Fruit fly (Drosophila melanogaster) whole organism, embryonic: ENCODE data around the gene CG43163.

Experiments used
- Bgb ChIP-seq: fragments of 200-800 bp; sonication (Bioruptor generic); IDR thresholded peaks from 2 replicates; pipeline ENCODE4 v1.3.6; 2022; ENCODE audit warnings: missing biosample characterization, missing genetic modification characterization; ENCODE audit not compliant: partially characterized antibody
- C15 ChIP-seq: fragments of 200-800 bp; sonication (Bioruptor generic); IDR thresholded peaks from 3 replicates; pipeline ENCODE4 v1.3.6; 2022; ENCODE audit warnings: missing biosample characterization, missing genetic modification characterization
- CG10267 ChIP-seq: fragments of 200-800 bp; sonication (Bioruptor generic); optimal IDR thresholded peaks from 2 replicates; lab custom pipeline; 2018; ENCODE audit warnings: missing biosample characterization, mild to moderate bottlenecking, missing genetic modification characterization, moderate library complexity
- CG11504 ChIP-seq: fragments of 200-800 bp; sonication (Bioruptor generic); optimal IDR thresholded peaks from 3 replicates; lab custom pipeline; 2019; ENCODE audit warnings: missing biosample characterization, mild to moderate bottlenecking, missing genetic modification characterization, moderate library complexity
- CG12659 ChIP-seq: fragments of 200-800 bp; sonication (Bioruptor generic); optimal IDR thresholded peaks from 3 replicates; lab custom pipeline; 2017; ENCODE audit warnings: mild to moderate bottlenecking, missing biosample characterization, missing genetic modification reagents, missing genetic modification characterization
- CG17385 ChIP-seq: fragments of 200-800 bp; sonication (Bioruptor generic); optimal IDR thresholded peaks from 3 replicates; lab custom pipeline; 2018; ENCODE audit warnings: missing biosample characterization, mild to moderate bottlenecking, missing genetic modification characterization
- CG17829 ChIP-seq: fragments of 200-800 bp; optimal IDR thresholded peaks from 2 replicates; lab custom pipeline; 2019; ENCODE audit warnings: missing biosample characterization, mild to moderate bottlenecking, missing genetic modification characterization, moderate library complexity
- CG18011 ChIP-seq: fragments of 200-800 bp; sonication (Bioruptor generic); optimal IDR thresholded peaks from 2 replicates; lab custom pipeline; 2017; ENCODE audit warnings: missing biosample characterization, missing genetic modification characterization, mild to moderate bottlenecking, moderate library complexity, missing genotype
- CG18262 ChIP-seq: fragments of 200-800 bp; optimal IDR thresholded peaks from 3 replicates; lab custom pipeline; 2019; ENCODE audit warnings: missing biosample characterization, mild to moderate bottlenecking, missing genetic modification characterization, moderate library complexity
- CG18476 ChIP-seq: fragments of 200-800 bp; sonication (Bioruptor generic); optimal IDR thresholded peaks from 2 replicates; lab custom pipeline; 2016; ENCODE audit warnings: missing biosample characterization, mild to moderate bottlenecking, missing genetic modification characterization
- CG18764 ChIP-seq: fragments of 200-800 bp; sonication (Bioruptor generic); optimal IDR thresholded peaks from 3 replicates; lab custom pipeline; 2016; ENCODE audit warnings: missing biosample characterization, missing genetic modification characterization
- CG30020 ChIP-seq: fragments of 200-800 bp; optimal IDR thresholded peaks from 2 replicates; lab custom pipeline; 2019; ENCODE audit warnings: missing biosample characterization, mild to moderate bottlenecking, missing genetic modification characterization, moderate library complexity
- CG30403 ChIP-seq: fragments of 200-800 bp; sonication (Bioruptor generic); optimal IDR thresholded peaks from 3 replicates; lab custom pipeline; 2016; ENCODE audit warnings: missing biosample characterization, missing genetic modification characterization
- CG32532 ChIP-seq: fragments of 200-800 bp; sonication (Bioruptor generic); IDR thresholded peaks from 2 replicates; pipeline ENCODE4 v1.3.6; 2022; ENCODE audit warnings: missing biosample characterization, missing genetic modification characterization
- CG33213 ChIP-seq: fragments of 200-800 bp; sonication (Bioruptor generic); optimal IDR thresholded peaks from 3 replicates; lab custom pipeline; 2016; ENCODE audit warnings: missing biosample characterization, missing genetic modification characterization
- CG4424 ChIP-seq: fragments of 200-800 bp; sonication (Bioruptor generic); optimal IDR thresholded peaks from 3 replicates; lab custom pipeline; 2016; ENCODE audit warnings: missing biosample characterization, missing genetic modification characterization
- D ChIP-seq, 2 experiments: fragments of 200-800 bp in 1 of 2; fragments of >200 bp in 1 of 2; sonication (Bioruptor generic) in 1 of 2; optimal IDR thresholded peaks; 2 replicates in 1 of 2; 3 replicates in 1 of 2; lab custom pipeline; 2017; ENCODE audit warnings: mild to moderate bottlenecking in 1 of 2, missing biosample characterization in 1 of 2, missing genetic modification characterization in 1 of 2, missing genetic modification reagents in 1 of 2
- D19A ChIP-seq: fragments of 200-800 bp; optimal IDR thresholded peaks from 3 replicates; lab custom pipeline; 2019; ENCODE audit warnings: missing biosample characterization, mild to moderate bottlenecking, missing genetic modification characterization, moderate library complexity
- Dll ChIP-seq: fragments of 200-800 bp; sonication (Bioruptor generic); IDR thresholded peaks from 4 replicates; pipeline ENCODE4 v1.3.6; 2022; ENCODE audit warnings: missing biosample characterization, missing genetic modification characterization; ENCODE audit not compliant: partially characterized antibody
- Doc2 ChIP-seq: fragments of 200-800 bp; sonication (Bioruptor generic); IDR thresholded peaks from 2 replicates; pipeline ENCODE4 v1.3.6; 2022; ENCODE audit warnings: missing biosample characterization, missing genetic modification characterization
- Dref ChIP-seq: fragments of 200-800 bp; sonication (Bioruptor generic); IDR thresholded peaks from 2 replicates; pipeline ENCODE4 v1.3.6; 2022; ENCODE audit warnings: missing biosample characterization, missing genetic modification characterization
- Fer1 ChIP-seq: fragments of 200-800 bp; sonication (Bioruptor generic); optimal IDR thresholded peaks from 2 replicates; lab custom pipeline; 2017; ENCODE audit warnings: missing biosample characterization, mild to moderate bottlenecking, missing genetic modification characterization
- HLH4C ChIP-seq: fragments of 200-800 bp; sonication (Bioruptor generic); IDR thresholded peaks from 3 replicates; pipeline ENCODE4 v1.3.6; 2022; ENCODE audit warnings: missing biosample characterization, missing genetic modification characterization; ENCODE audit not compliant: partially characterized antibody
- Hr3 ChIP-seq: fragments of 200-800 bp; sonication (Bioruptor generic); optimal IDR thresholded peaks from 3 replicates; lab custom pipeline; 2016; ENCODE audit warnings: missing biosample characterization, missing genetic modification characterization
- Lpt ChIP-seq: fragments of >200 bp; optimal IDR thresholded peaks from 2 replicates; lab custom pipeline; 2018; ENCODE audit warnings: missing biosample characterization, missing genetic modification characterization
- MBD-R2 ChIP-seq: fragments of 200-800 bp; sonication (Bioruptor generic); IDR thresholded peaks from 2 replicates; pipeline ENCODE4 v1.3.6; 2022; ENCODE audit warnings: missing biosample characterization, missing genetic modification characterization
- NFAT ChIP-seq: fragments of 200-800 bp; sonication (Bioruptor generic); IDR thresholded peaks from 2 replicates; pipeline ENCODE4 v1.3.6; 2022; ENCODE audit warnings: missing biosample characterization, missing genetic modification characterization
- NK7.1 ChIP-seq: fragments of 200-800 bp; sonication (Bioruptor generic); optimal IDR thresholded peaks from 3 replicates; lab custom pipeline; 2016; ENCODE audit warnings: missing biosample characterization, missing genetic modification characterization
- Nf-YB ChIP-seq: fragments of 200-800 bp; sonication (Bioruptor generic); optimal IDR thresholded peaks from 3 replicates; lab custom pipeline; 2019; ENCODE audit warnings: missing biosample characterization, mild to moderate bottlenecking, missing genetic modification characterization, moderate library complexity
- Opbp ChIP-seq: fragments of 200-800 bp; sonication (Bioruptor generic); IDR thresholded peaks from 3 replicates; pipeline ENCODE4 v1.3.6; 2022; ENCODE audit warnings: missing biosample characterization, missing genetic modification characterization; ENCODE audit not compliant: partially characterized antibody
- Sin3A ChIP-seq: fragments of >200 bp; optimal IDR thresholded peaks from 2 replicates; lab custom pipeline; 2018
- Sox102F ChIP-seq: fragments of 200-800 bp; sonication (Bioruptor generic); optimal IDR thresholded peaks from 2 replicates; lab custom pipeline; 2018; ENCODE audit warnings: missing biosample characterization, mild to moderate bottlenecking, missing genetic modification characterization, moderate library complexity
- YL-1 ChIP-seq: fragments of 200-800 bp; sonication (Bioruptor generic); optimal IDR thresholded peaks from 3 replicates; lab custom pipeline; 2017; ENCODE audit warnings: missing biosample characterization, mild to moderate bottlenecking, missing genetic modification characterization
- ab ChIP-seq: fragments of 200-800 bp; sonication (Bioruptor generic); optimal IDR thresholded peaks from 2 replicates; lab custom pipeline; 2016; ENCODE audit warnings: missing biosample characterization, missing genetic modification characterization
- bbx ChIP-seq: fragments of 200-800 bp; sonication (Bioruptor generic); IDR thresholded peaks from 2 replicates; pipeline ENCODE4 v1.3.6; 2022; ENCODE audit warnings: missing biosample characterization, missing genetic modification characterization; ENCODE audit not compliant: partially characterized antibody
- dan ChIP-seq: fragments of 200-800 bp; sonication (Bioruptor generic); IDR thresholded peaks from 2 replicates; pipeline ENCODE4 v1.3.6; 2022; ENCODE audit warnings: missing biosample characterization, missing genetic modification characterization
- dmrt11E ChIP-seq: fragments of 200-800 bp; sonication (Bioruptor generic); optimal IDR thresholded peaks from 3 replicates; lab custom pipeline; 2018; ENCODE audit warnings: missing biosample characterization, mild to moderate bottlenecking, missing genetic modification characterization, moderate library complexity
- gsb-n ChIP-seq: fragments of 200-800 bp; sonication (Bioruptor generic); optimal IDR thresholded peaks from 3 replicates; lab custom pipeline; 2018; ENCODE audit warnings: missing biosample characterization, mild to moderate bottlenecking, missing genetic modification characterization
- hbn ChIP-seq: fragments of 200-800 bp; sonication (Bioruptor generic); IDR thresholded peaks from 2 replicates; pipeline ENCODE4 v1.3.6; 2022; ENCODE audit warnings: missing biosample characterization, missing genetic modification characterization; ENCODE audit not compliant: partially characterized antibody
- her ChIP-seq: fragments of 200-800 bp; sonication (Bioruptor generic); optimal IDR thresholded peaks from 2 replicates; lab custom pipeline; 2016; ENCODE audit warnings: missing biosample characterization, missing genetic modification characterization
- knrl ChIP-seq: fragments of 200-800 bp; sonication (Bioruptor generic); IDR thresholded peaks from 3 replicates; pipeline ENCODE4 v1.3.6; 2022; ENCODE audit warnings: missing biosample characterization, missing genetic modification characterization; ENCODE audit not compliant: partially characterized antibody
- lola ChIP-seq, 3 experiments: fragments of >200 bp in 2 of 3; fragments of 200-800 bp in 1 of 3; sonication (Bioruptor generic) in 1 of 3; optimal IDR thresholded peaks; 2 replicates each; lab custom pipeline; 2017 to 2019; ENCODE audit warnings: missing biosample characterization in 3 of 3, missing genetic modification characterization in 3 of 3, mild to moderate bottlenecking in 1 of 3, moderate library complexity in 1 of 3
- nerfin-2 ChIP-seq: fragments of 200-800 bp; sonication (Bioruptor generic); IDR thresholded peaks from 2 replicates; pipeline ENCODE4 v1.3.6; 2022; ENCODE audit warnings: missing biosample characterization, missing genetic modification characterization; ENCODE audit not compliant: partially characterized antibody
- p53 ChIP-seq: fragments of 200-800 bp; sonication (Bioruptor generic); optimal IDR thresholded peaks from 2 replicates; lab custom pipeline; 2016; ENCODE audit warnings: missing biosample characterization, missing genetic modification characterization
- pzg ChIP-seq: fragments of 200-800 bp; sonication (Bioruptor generic); optimal IDR thresholded peaks from 3 replicates; lab custom pipeline; 2018; ENCODE audit warnings: missing biosample characterization, mild to moderate bottlenecking, missing genetic modification characterization, moderate library complexity
- stwl ChIP-seq: fragments of 200-800 bp; sonication (Bioruptor generic); optimal IDR thresholded peaks from 3 replicates; lab custom pipeline; 2018; ENCODE audit warnings: missing biosample characterization, mild to moderate bottlenecking, missing genetic modification characterization, moderate library complexity
- tap ChIP-seq: fragments of 200-800 bp; optimal IDR thresholded peaks from 3 replicates; lab custom pipeline; 2019; ENCODE audit warnings: missing biosample characterization, mild to moderate bottlenecking, missing genetic modification characterization, moderate library complexity
- vvl ChIP-seq: fragments of 200-800 bp; sonication (Bioruptor generic); IDR thresholded peaks from 2 replicates; pipeline ENCODE4 v1.3.6; 2022; ENCODE audit warnings: missing biosample characterization, missing genetic modification characterization
- zfh1 ChIP-seq: fragments of 200-800 bp; sonication (Bioruptor generic); IDR thresholded peaks from 3 replicates; pipeline ENCODE4 v1.3.6; 2022; ENCODE audit warnings: missing biosample characterization, missing genetic modification characterization

Gene CG43163

dm6 chr3L:8544710-8545109 is 37.8 kb upstream of the CG43163 start, which contains the start of gene rhea (continued):
- TF ChIP-seq CG30403 = peak; percentile 4
- peak; percentile 90 for TF ChIP-seq Dll
- peak; percentile 77 for TF ChIP-seq bbx (GFP tag; lab: Robert Waterston, UW)
- peak; percentile 3 for TF ChIP-seq CG33213
- no peak for TF ChIP-seq p53 (GFP tag; lab: Kevin White, UChicago)
- TF ChIP-seq Bgb (GFP tag; lab: Robert Waterston, UW) = peak; percentile 83
- TF ChIP-seq Hr3 (GFP tag; lab: Kevin White, UChicago) = peak; percentile 40
- TF ChIP-seq CG18011 (GFP tag; lab: Kevin White, UChicago) = no peak
- TF ChIP-seq C15 (GFP tag; lab: Robert Waterston, UW) = no peak
- TF ChIP-seq Sox102F (GFP tag; lab: Kevin White, UChicago) = peak; percentile 18
- peak; percentile 57 for TF ChIP-seq CG17829 (tag; lab: Kevin White, UChicago)
- TF ChIP-seq MBD-R2 (GFP tag; lab: Robert Waterston, UW) = peak; percentile 50; the same call in 1 of the 2 replicates
- no peak for TF ChIP-seq CG17385 (GFP tag; lab: Kevin White, UChicago)
- peak; percentile 3 for TF ChIP-seq D19A
- TF ChIP-seq lola (GFP tag; optimal IDR thresholded peaks at IDR 0.05; lab: Kevin White, UChicago) = peak in 1 of 3 experiments; percentile 10
- peak; percentile 70 for TF ChIP-seq pzg (GFP tag; lab: Kevin White, UChicago)
- TF ChIP-seq CG4424 = peak; percentile 22
- no peak for TF ChIP-seq Doc2 (GFP tag; lab: Robert Waterston, UW)
- peak; percentile 6 for TF ChIP-seq CG18764 (GFP tag; lab: Kevin White, UChicago)
- TF ChIP-seq Opbp (GFP tag; lab: Robert Waterston, UW) = peak; percentile 80; the same call in 1 of the 3 replicates
- TF ChIP-seq CG18476 = peak; percentile 24
- peak; percentile 43 for TF ChIP-seq CG10267 (tag; lab: Kevin White, UChicago)
- TF ChIP-seq NK7.1 (GFP tag; lab: Kevin White, UChicago) = no peak
- TF ChIP-seq CG12659 (GFP tag; lab: Kevin White, UChicago) = peak; percentile 68
- TF ChIP-seq HLH4C (GFP tag; lab: Robert Waterston, UW) = peak; percentile 78
- TF ChIP-seq zfh1 (GFP tag; lab: Robert Waterston, UW) = 0 out of 3 replicates have a peak, but pooled peaks have one; percentile 22
- peak; percentile 61; the same call in 1 of the 2 replicates for TF ChIP-seq NFAT (GFP tag; lab: Robert Waterston, UW)
- TF ChIP-seq nerfin-2 = peak; percentile 71
- peak; percentile 33 for TF ChIP-seq CG11504 (tag; lab: Kevin White, UChicago)
- no peak for TF ChIP-seq dmrt11E (tag; lab: Kevin White, UChicago)
- TF ChIP-seq Fer1 (GFP tag; lab: Kevin White, UChicago) = peak; percentile 23
- no peak for TF ChIP-seq dan (GFP tag; lab: Robert Waterston, UW)
- peak; percentile 1 for TF ChIP-seq CG30020 (tag; lab: Kevin White, UChicago)
- TF ChIP-seq CG32532 (GFP tag; lab: Robert Waterston, UW) = 0 out of 2 replicates have a peak, but pooled peaks have one; percentile 34
- peak; percentile 34 for TF ChIP-seq CG18262 (tag; lab: Kevin White, UChicago)
- peak; percentile 31 for TF ChIP-seq YL-1
- TF ChIP-seq Nf-YB (GFP tag; lab: Kevin White, UChicago) = peak; percentile 16
- TF ChIP-seq Sin3A (lab: Kevin White, UChicago) = peak; percentile 70
- no peak for TF ChIP-seq Lpt (GFP tag; lab: Kevin White, UChicago)
- TF ChIP-seq knrl (GFP tag; lab: Robert Waterston, UW) = peak; percentile 84
- TF ChIP-seq gsb-n (tag; lab: Kevin White, UChicago) = peak; percentile 35
- peak; percentile 43; the same call in 1 of the 2 replicates for TF ChIP-seq vvl (GFP tag; lab: Robert Waterston, UW)
- no peak for TF ChIP-seq ab (GFP tag; lab: Kevin White, UChicago)
- TF ChIP-seq Dref (GFP tag; lab: Robert Waterston, UW) = peak; percentile 77
- TF ChIP-seq her = no peak
- peak; percentile 13 for TF ChIP-seq tap (tag; lab: Kevin White, UChicago)
- peak; percentile 53 for TF ChIP-seq stwl (tag; lab: Kevin White, UChicago)
- no peak for TF ChIP-seq D (optimal IDR thresholded peaks at IDR 0.05; lab: Kevin White, UChicago)
- TF ChIP-seq D (GFP tag; optimal IDR thresholded peaks at IDR 0.05; lab: Kevin White, UChicago) = no peak
- peak; percentile 66 for TF ChIP-seq hbn (GFP tag; lab: Robert Waterston, UW)
